Fruit fly (Drosophila melanogaster) S2 (cell line): ENCODE data around the gene Exd2.

ENCODE experiments used
- CG8478 ChIP-seq: fragments of >200 bp; optimal IDR thresholded peaks from 2 replicates; lab custom pipeline; 2018
- CTCF ChIP-seq, 2 experiments: fragments of >200 bp; optimal IDR thresholded peaks; 2 replicates each; lab custom pipeline; 2018

- TF ChIP-seq CTCF (optimal IDR thresholded peaks at IDR 0.05; lab: Kevin White, UChicago) (no peak), CG8478 (no peak)
Measured at dm6 chr3R:11457286-11457685, 21.8 kb upstream of the Exd2 start.
